Worm (Caenorhabditis elegans) whole organism, late embryonic: ENCODE data around the gene mpk-1.

Source experiments
- C08G9.2 ChIP-seq: sonication (generic microtip); optimal IDR thresholded peaks from 2 replicates; lab custom pipeline; 2016; ENCODE audit warnings: mild to moderate bottlenecking, missing genetic modification characterization, moderate library complexity, missing compliant biosample characterization
- C38D4.7 ChIP-seq: fragments of 200-800 bp; sonication (Bioruptor generic); optimal IDR thresholded peaks from 2 replicates; lab custom pipeline; 2018; ENCODE audit warnings: mild to moderate bottlenecking, missing genetic modification characterization, moderate library complexity, missing compliant biosample characterization
- K02D7.2 ChIP-seq: sonication (generic microtip); optimal IDR thresholded peaks from 2 replicates; lab custom pipeline; 2017; ENCODE audit warnings: mild to moderate bottlenecking, missing genetic modification characterization, missing compliant biosample characterization
- K09A11.1 ChIP-seq: sonication (generic microtip); optimal IDR thresholded peaks from 2 replicates; lab custom pipeline; 2017; ENCODE audit warnings: antibody characterized with exemption, mild to moderate bottlenecking, missing genetic modification characterization, missing compliant biosample characterization; ENCODE audit not compliant: insufficient read depth
- Y22D7AL.16 ChIP-seq: sonication (generic microtip); optimal IDR thresholded peaks from 2 replicates; lab custom pipeline; 2016; ENCODE audit warnings: missing genetic modification characterization, missing compliant biosample characterization
- ceh-14 ChIP-seq: sonication (generic microtip); optimal IDR thresholded peaks from 2 replicates; lab custom pipeline; 2016; ENCODE audit warnings: missing genotype, missing genetic modification characterization, missing compliant biosample characterization
- ceh-19 ChIP-seq: fragments of 200-800 bp; sonication (Bioruptor generic); optimal IDR thresholded peaks from 2 replicates; lab custom pipeline; 2018; ENCODE audit warnings: mild to moderate bottlenecking, missing genetic modification characterization, missing compliant biosample characterization
- ceh-2 ChIP-seq: sonication (generic microtip); optimal IDR thresholded peaks from 2 replicates; lab custom pipeline; 2016; ENCODE audit warnings: missing genotype, missing genetic modification characterization, missing compliant biosample characterization
- ceh-30 ChIP-seq: fragments of 150-350 bp; optimal IDR thresholded peaks from 2 replicates; lab custom pipeline; 2014; ENCODE audit warnings: missing biosample characterization, missing genetic modification characterization
- ceh-31 ChIP-seq: sonication (generic microtip); optimal IDR thresholded peaks from 2 replicates; lab custom pipeline; 2016; ENCODE audit warnings: missing genetic modification characterization, missing compliant biosample characterization
- ceh-34 ChIP-seq: sonication (generic microtip); optimal IDR thresholded peaks from 2 replicates; lab custom pipeline; 2016; ENCODE audit warnings: mild to moderate bottlenecking, missing genetic modification characterization, missing compliant biosample characterization
- ceh-48 ChIP-seq: sonication (generic microtip); optimal IDR thresholded peaks from 2 replicates; lab custom pipeline; 2016; ENCODE audit warnings: missing genetic modification characterization, inconsistent platforms, missing compliant biosample characterization
- ceh-6 ChIP-seq: fragments of 200-800 bp; sonication (Bioruptor generic); optimal IDR thresholded peaks from 2 replicates; lab custom pipeline; 2018; ENCODE audit warnings: mild to moderate bottlenecking, missing genetic modification characterization, missing compliant biosample characterization
- ceh-9 ChIP-seq: sonication (generic microtip); optimal IDR thresholded peaks from 2 replicates; lab custom pipeline; 2016; ENCODE audit warnings: mild to moderate bottlenecking, missing genetic modification characterization, inconsistent platforms, missing compliant biosample characterization
- che-1 ChIP-seq: sonication (generic microtip); optimal IDR thresholded peaks from 2 replicates; lab custom pipeline; 2016; ENCODE audit warnings: mild to moderate bottlenecking, missing genetic modification characterization, missing compliant biosample characterization
- dmd-4 ChIP-seq: sonication (generic microtip); optimal IDR thresholded peaks from 2 replicates; lab custom pipeline; 2016; ENCODE audit warnings: borderline replicate concordance, missing genetic modification characterization, missing compliant biosample characterization
- elt-2 ChIP-seq: sonication (generic microtip); optimal IDR thresholded peaks from 2 replicates; lab custom pipeline; 2016; ENCODE audit warnings: missing genetic modification reagents, missing genetic modification characterization, missing compliant biosample characterization
- elt-4 ChIP-seq: sonication (generic microtip); optimal IDR thresholded peaks from 2 replicates; lab custom pipeline; 2016; ENCODE audit warnings: missing genetic modification characterization, missing compliant biosample characterization
- ets-4 ChIP-seq: sonication (generic microtip); optimal IDR thresholded peaks from 2 replicates; lab custom pipeline; 2016; ENCODE audit warnings: missing genetic modification characterization, missing compliant biosample characterization
- eyg-1 ChIP-seq: sonication (generic microtip); optimal IDR thresholded peaks from 2 replicates; lab custom pipeline; 2016; ENCODE audit warnings: missing genotype, missing genetic modification characterization, missing compliant biosample characterization
- fax-1 ChIP-seq: sonication (generic microtip); optimal IDR thresholded peaks from 2 replicates; lab custom pipeline; 2016; ENCODE audit warnings: missing genotype, missing genetic modification characterization, missing compliant biosample characterization
- fkh-10 ChIP-seq: fragments of 150-350 bp; optimal IDR thresholded peaks from 2 replicates; lab custom pipeline; 2014; ENCODE audit warnings: missing biosample characterization, missing genetic modification reagents, missing genetic modification characterization
- fkh-6 ChIP-seq: sonication (generic microtip); optimal IDR thresholded peaks from 2 replicates; lab custom pipeline; 2016; ENCODE audit warnings: missing genetic modification characterization, missing compliant biosample characterization
- gmeb-2 ChIP-seq: sonication (generic microtip); optimal IDR thresholded peaks from 2 replicates; lab custom pipeline; 2016; ENCODE audit warnings: missing genetic modification characterization, inconsistent platforms, missing compliant biosample characterization
- hlh-13 ChIP-seq: fragments of 200-800 bp; sonication (Bioruptor generic); optimal IDR thresholded peaks from 2 replicates; lab custom pipeline; 2018; ENCODE audit warnings: mild to moderate bottlenecking, missing genetic modification characterization, missing compliant biosample characterization
- hlh-15 ChIP-seq: sonication (generic microtip); optimal IDR thresholded peaks from 2 replicates; lab custom pipeline; 2016; ENCODE audit warnings: missing genetic modification characterization, missing compliant biosample characterization
- hlh-6 ChIP-seq: sonication (generic microtip); optimal IDR thresholded peaks from 2 replicates; lab custom pipeline; 2016; ENCODE audit warnings: missing genotype, missing genetic modification characterization, missing compliant biosample characterization
- hlh-8 ChIP-seq: sonication (generic microtip); optimal IDR thresholded peaks from 2 replicates; lab custom pipeline; 2016; ENCODE audit warnings: missing genotype, missing genetic modification characterization, missing compliant biosample characterization
- lim-6 ChIP-seq: sonication (generic microtip); optimal IDR thresholded peaks from 2 replicates; lab custom pipeline; 2016; ENCODE audit warnings: missing genetic modification characterization, missing compliant biosample characterization
- lin-11 ChIP-seq: fragments of 200-800 bp; sonication (Bioruptor generic); optimal IDR thresholded peaks from 2 replicates; lab custom pipeline; 2018; ENCODE audit warnings: mild to moderate bottlenecking, missing genetic modification characterization, missing compliant biosample characterization
- madf-2 ChIP-seq: sonication (generic microtip); optimal IDR thresholded peaks from 2 replicates; lab custom pipeline; 2017; ENCODE audit warnings: missing genetic modification characterization, missing compliant biosample characterization
- mec-3 ChIP-seq: sonication (generic microtip); optimal IDR thresholded peaks from 2 replicates; lab custom pipeline; 2016; ENCODE audit warnings: borderline replicate concordance, missing genetic modification characterization, missing compliant biosample characterization
- nfya-1 ChIP-seq: sonication (generic microtip); optimal IDR thresholded peaks from 2 replicates; lab custom pipeline; 2017; ENCODE audit warnings: missing genetic modification characterization, mild to moderate bottlenecking, missing compliant biosample characterization, antibody characterized with exemption, moderate library complexity
- npax-4 ChIP-seq: sonication (generic microtip); optimal IDR thresholded peaks from 2 replicates; lab custom pipeline; 2016; ENCODE audit warnings: missing genetic modification characterization, missing compliant biosample characterization
- odd-2 ChIP-seq: sonication (generic microtip); optimal IDR thresholded peaks from 2 replicates; lab custom pipeline; 2017; ENCODE audit warnings: antibody characterized with exemption, mild to moderate bottlenecking, missing genetic modification characterization, missing compliant biosample characterization
- pag-3 ChIP-seq: sonication (generic microtip); optimal IDR thresholded peaks from 2 replicates; lab custom pipeline; 2016; ENCODE audit warnings: missing compliant biosample characterization, missing genetic modification characterization, borderline replicate concordance
- pha-4 ChIP-seq: fragments of 150-350 bp; optimal IDR thresholded peaks from 2 replicates; lab custom pipeline; 2018; ENCODE audit warnings: missing biosample characterization, missing genetic modification reagents, missing genetic modification characterization
- pqm-1 ChIP-seq: sonication (generic microtip); optimal IDR thresholded peaks from 2 replicates; lab custom pipeline; 2016; ENCODE audit warnings: missing genetic modification characterization, missing compliant biosample characterization
- pros-1 ChIP-seq: fragments of 150-350 bp; optimal IDR thresholded peaks from 2 replicates; lab custom pipeline; 2014; ENCODE audit warnings: missing biosample characterization, missing genetic modification reagents, missing genetic modification characterization
- ref-2 ChIP-seq: sonication (generic microtip); optimal IDR thresholded peaks from 2 replicates; lab custom pipeline; 2016; ENCODE audit warnings: missing genetic modification characterization, missing compliant biosample characterization
- rnt-1 ChIP-seq: sonication (generic microtip); optimal IDR thresholded peaks from 2 replicates; lab custom pipeline; 2016; ENCODE audit warnings: missing genetic modification characterization, missing compliant biosample characterization
- sdc-2 ChIP-seq: sonication (generic microtip); optimal IDR thresholded peaks from 2 replicates; lab custom pipeline; 2016; ENCODE audit warnings: missing genotype, missing genetic modification characterization, missing compliant biosample characterization
- sox-2 ChIP-seq: fragments of 200-800 bp; sonication (Bioruptor generic); IDR thresholded peaks from 2 replicates; pipeline ENCODE4 v1.3.6; 2022; ENCODE audit warnings: missing genetic modification reagents, missing genetic modification characterization, missing compliant biosample characterization
- sox-4 ChIP-seq: sonication (generic microtip); optimal IDR thresholded peaks from 2 replicates; lab custom pipeline; 2017; ENCODE audit warnings: mild to moderate bottlenecking, missing genetic modification characterization, inconsistent platforms, missing compliant biosample characterization
- syd-9 ChIP-seq: sonication (generic microtip); optimal IDR thresholded peaks from 2 replicates; lab custom pipeline; 2016; ENCODE audit warnings: mild to moderate bottlenecking, missing genetic modification characterization, moderate library complexity, missing compliant biosample characterization
- tbx-7 ChIP-seq: sonication (generic microtip); optimal IDR thresholded peaks from 2 replicates; lab custom pipeline; 2016; ENCODE audit warnings: missing genotype, missing genetic modification characterization, missing compliant biosample characterization
- ttx-3 ChIP-seq: sonication (generic microtip); optimal IDR thresholded peaks from 2 replicates; lab custom pipeline; 2016; ENCODE audit warnings: missing genetic modification reagents, missing genetic modification characterization, missing compliant biosample characterization
- unc-42 ChIP-seq: sonication (generic microtip); optimal IDR thresholded peaks from 2 replicates; lab custom pipeline; 2016; ENCODE audit warnings: missing genotype, missing genetic modification characterization, missing compliant biosample characterization
- unc-55 ChIP-seq: sonication (generic microtip); optimal IDR thresholded peaks from 2 replicates; lab custom pipeline; 2017; ENCODE audit warnings: missing biosample characterization, missing genetic modification reagents, missing genetic modification characterization
- unc-86 ChIP-seq: sonication (generic microtip); optimal IDR thresholded peaks from 2 replicates; lab custom pipeline; 2016; ENCODE audit warnings: missing genetic modification characterization, missing compliant biosample characterization
- zip-5 ChIP-seq: sonication (generic microtip); optimal IDR thresholded peaks from 2 replicates; lab custom pipeline; 2016; ENCODE audit warnings: missing genetic modification characterization, missing compliant biosample characterization
- ztf-16 ChIP-seq: sonication (generic microtip); optimal IDR thresholded peaks from 2 replicates; lab custom pipeline; 2017; ENCODE audit warnings: missing genetic modification characterization, missing compliant biosample characterization

Gene mpk-1

DNA sequence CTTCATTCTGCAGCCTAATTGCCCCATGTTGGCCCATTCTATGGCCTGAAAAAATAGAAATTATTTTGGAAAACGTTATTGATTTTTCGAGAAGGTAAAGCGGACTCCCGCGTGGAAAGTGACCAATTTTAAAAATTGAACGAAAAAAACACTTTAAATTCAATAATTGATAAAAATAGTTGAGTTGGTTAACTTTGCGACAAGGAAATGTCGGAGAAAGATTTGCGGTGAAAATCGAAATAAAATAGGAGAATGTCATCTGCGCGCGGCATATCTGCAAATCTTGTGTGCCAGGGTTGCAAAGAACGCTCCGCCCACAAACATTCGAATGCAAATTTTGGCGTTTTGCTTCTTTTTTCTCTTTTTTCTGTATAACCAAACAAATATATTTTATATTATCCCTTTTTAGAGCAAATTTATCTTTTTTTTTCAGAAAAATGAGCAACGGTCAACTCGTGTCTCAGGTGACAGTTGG, 57.0 kb downstream of the mpk-1 start, which contains the start of the genes rnf-121 and C16C10.4:
Gene rnf-121 (minus strand): TSS at position 51 of the 475 bp plus-strand sequence.
Gene C16C10.4 (plus strand): TSS at position 434 of the 475 bp plus-strand sequence.
- TF ChIP-seq K09A11.1 (tag; lab: Kevin White, UChicago) (peak; percentile 96), ceh-2 (tag; lab: Kevin White, UChicago) (peak; percentile 92), unc-55 (GFP tag; lab: Kevin White, UChicago) (no peak), rnt-1 (tag; lab: Kevin White, UChicago) (peak; percentile 93), lim-6 (tag; lab: Kevin White, UChicago) (peak; percentile 73), hlh-8 (peak; percentile 94), hlh-6 (tag; lab: Kevin White, UChicago) (peak; percentile 85), ceh-30 (tag; lab: Kevin White, UChicago) (peak; percentile 93), sox-4 (peak; percentile 91), K02D7.2 (tag; lab: Kevin White, UChicago) (peak; percentile 93), syd-9 (tag; lab: Kevin White, UChicago) (peak; percentile 92), ceh-31 (tag; lab: Kevin White, UChicago) (peak; percentile 90), nfya-1 (peak; percentile 92), elt-4 (tag; lab: Kevin White, UChicago) (no peak), Y22D7AL.16 (peak; percentile 83), zip-5 (peak; percentile 85), C08G9.2 (peak; percentile 91), sox-2 (0 out of 2 replicates have a peak, but pooled peaks have one; percentile 29), ets-4 (tag; lab: Kevin White, UChicago) (peak; percentile 69), ttx-3 (tag; lab: Kevin White, UChicago) (peak; percentile 92), elt-2 (tag; lab: Kevin White, UChicago) (peak; percentile 97), ceh-14 (tag; lab: Kevin White, UChicago) (peak; percentile 95), eyg-1 (peak; percentile 85), ceh-48 (peak; percentile 76), npax-4 (tag; lab: Kevin White, UChicago) (peak; percentile 82), odd-2 (tag; lab: Kevin White, UChicago) (peak; percentile 87), ceh-34 (peak; percentile 91), pros-1 (tag; lab: Kevin White, UChicago) (peak; percentile 11), che-1 (peak; percentile 88), hlh-13 (peak; percentile 71), fkh-10 (peak; percentile 64), fkh-6 (peak; percentile 89), C38D4.7 (peak; percentile 90), hlh-15 (tag; lab: Kevin White, UChicago) (peak; percentile 94), gmeb-2 (peak; percentile 88), ceh-9 (no peak), ref-2 (tag; lab: Kevin White, UChicago) (peak; percentile 94), dmd-4 (tag; lab: Kevin White, UChicago) (peak; percentile 77), fax-1 (peak; percentile 94), unc-86 (peak; percentile 93), mec-3 (tag; lab: Kevin White, UChicago) (no peak), ceh-6 (GFP tag; lab: Kevin White, UChicago) (peak; percentile 85), lin-11 (tag; lab: Kevin White, UChicago) (peak; percentile 82), ztf-16 (tag; lab: Kevin White, UChicago) (peak; percentile 88), sdc-2 (tag; lab: Kevin White, UChicago) (peak; percentile 82), tbx-7 (peak; percentile 59), pqm-1 (tag; lab: Kevin White, UChicago) (peak; percentile 51), ceh-19 (GFP tag; lab: Kevin White, UChicago) (peak; percentile 92), pag-3 (tag; lab: Kevin White, UChicago) (peak; percentile 37), unc-42 (peak; percentile 38), pha-4 (tag; lab: Kevin White, UChicago) (no peak), madf-2 (tag; lab: Kevin White, UChicago) (peak; percentile 89)
